Worm (Caenorhabditis elegans) whole organism, L2 larva: ENCODE results near the gene twk-43.

Source experiments
- F13H6.1 ChIP-seq: sonication (generic microtip); optimal IDR thresholded peaks from 2 replicates; lab custom pipeline; 2016; ENCODE audit warnings: missing genetic modification characterization, missing compliant biosample characterization
- Y55F3AM.14 ChIP-seq: fragments of 200-800 bp; sonication (Bioruptor generic); optimal IDR thresholded peaks from 2 replicates; lab custom pipeline; 2018; ENCODE audit warnings: mild to moderate bottlenecking, missing genetic modification characterization, missing compliant biosample characterization
- ceh-16 ChIP-seq: fragments of 150-350 bp; optimal IDR thresholded peaks from 2 replicates; lab custom pipeline; 2014; ENCODE audit warnings: missing biosample characterization, missing genetic modification characterization
- ceh-82 ChIP-seq: fragments of 150-350 bp; optimal IDR thresholded peaks from 2 replicates; lab custom pipeline; 2014; ENCODE audit warnings: missing biosample characterization, missing genetic modification characterization
- crh-2 ChIP-seq: sonication (generic microtip); optimal IDR thresholded peaks from 2 replicates; lab custom pipeline; 2017; ENCODE audit warnings: missing biosample characterization, missing genetic modification characterization
- dmd-4 ChIP-seq: sonication (generic microtip); optimal IDR thresholded peaks from 2 replicates; lab custom pipeline; 2017; ENCODE audit warnings: missing biosample characterization, missing genetic modification characterization
- egl-27 ChIP-seq: sonication (generic microtip); optimal IDR thresholded peaks from 3 replicates; lab custom pipeline; 2017; ENCODE audit warnings: missing biosample characterization, missing genetic modification reagents, missing genetic modification characterization
- elt-1 ChIP-seq: fragments of 150-350 bp; optimal IDR thresholded peaks from 2 replicates; lab custom pipeline; 2014; ENCODE audit warnings: missing biosample characterization, missing genetic modification characterization
- fos-1 ChIP-seq: fragments of 150-350 bp; optimal IDR thresholded peaks from 2 replicates; lab custom pipeline; 2014; ENCODE audit warnings: missing biosample characterization, missing genetic modification characterization
- gmeb-1 ChIP-seq: fragments of 150-350 bp; optimal IDR thresholded peaks from 2 replicates; lab custom pipeline; 2014; ENCODE audit warnings: missing biosample characterization, missing genetic modification characterization
- lin-11 ChIP-seq: fragments of 150-350 bp; sonication (generic microtip); optimal IDR thresholded peaks from 2 replicates; lab custom pipeline; 2014; ENCODE audit warnings: missing biosample characterization, missing genetic modification characterization, inconsistent platforms, mixed read lengths
- lin-39 ChIP-seq: fragments of 150-350 bp; optimal IDR thresholded peaks from 2 replicates; lab custom pipeline; 2014; ENCODE audit warnings: missing biosample characterization, missing genetic modification reagents, missing genetic modification characterization
- lsy-2 ChIP-seq, 2 experiments: fragments of 150-350 bp in 1 of 2; sonication (generic microtip) in 1 of 2; optimal IDR thresholded peaks; 2 replicates each; lab custom pipeline; 2014 to 2017; ENCODE audit warnings: missing biosample characterization in 2 of 2, missing genetic modification characterization in 2 of 2
- mab-5 ChIP-seq: fragments of 150-350 bp; optimal IDR thresholded peaks from 2 replicates; lab custom pipeline; 2014; ENCODE audit warnings: missing biosample characterization, missing genetic modification characterization
- mbf-1 ChIP-seq: sonication (generic microtip); optimal IDR thresholded peaks from 2 replicates; lab custom pipeline; 2017; ENCODE audit warnings: missing biosample characterization, missing genetic modification characterization
- nhr-10 ChIP-seq: sonication (generic microtip); optimal IDR thresholded peaks from 2 replicates; lab custom pipeline; 2017; ENCODE audit warnings: missing biosample characterization, missing genetic modification characterization
- nhr-12 ChIP-seq: fragments of 150-350 bp; optimal IDR thresholded peaks from 2 replicates; lab custom pipeline; 2014; ENCODE audit warnings: missing biosample characterization, missing genetic modification characterization
- nhr-129 ChIP-seq: fragments of 150-350 bp; optimal IDR thresholded peaks from 2 replicates; lab custom pipeline; 2014; ENCODE audit warnings: missing biosample characterization, missing genetic modification characterization
- nhr-21 ChIP-seq: fragments of 150-350 bp; optimal IDR thresholded peaks from 2 replicates; lab custom pipeline; 2014; ENCODE audit warnings: missing biosample characterization, missing genetic modification characterization
- nhr-23 ChIP-seq: fragments of 150-350 bp; optimal IDR thresholded peaks from 2 replicates; lab custom pipeline; 2014; ENCODE audit warnings: missing biosample characterization, missing genetic modification reagents, missing genetic modification characterization
- nhr-237 ChIP-seq: fragments of 150-350 bp; optimal IDR thresholded peaks from 2 replicates; lab custom pipeline; 2014; ENCODE audit warnings: missing biosample characterization, missing genetic modification characterization
- nhr-25 ChIP-seq: fragments of 150-350 bp; sonication (generic microtip); optimal IDR thresholded peaks from 3 replicates; lab custom pipeline; 2014; ENCODE audit warnings: missing biosample characterization, missing genetic modification characterization
- nhr-6 ChIP-seq: fragments of 150-350 bp; optimal IDR thresholded peaks from 2 replicates; lab custom pipeline; 2014; ENCODE audit warnings: missing biosample characterization, missing genetic modification characterization
- nhr-77 ChIP-seq: fragments of 150-350 bp; optimal IDR thresholded peaks from 2 replicates; lab custom pipeline; 2014; ENCODE audit warnings: missing biosample characterization, missing genetic modification characterization
- sem-4 ChIP-seq: fragments of 150-350 bp; optimal IDR thresholded peaks from 2 replicates; lab custom pipeline; 2014; ENCODE audit warnings: missing biosample characterization, missing genetic modification reagents, missing genetic modification characterization
- skn-1 ChIP-seq: sonication (generic microtip); optimal IDR thresholded peaks from 2 replicates; lab custom pipeline; 2017; ENCODE audit warnings: missing biosample characterization, missing genetic modification characterization
- sma-3 ChIP-seq: sonication (generic microtip); optimal IDR thresholded peaks from 2 replicates; lab custom pipeline; 2016; ENCODE audit warnings: missing genetic modification reagents, missing genetic modification characterization, missing compliant biosample characterization
- sma-9 ChIP-seq, 2 experiments: fragments of 150-350 bp in 1 of 2; sonication (generic microtip) in 1 of 2; optimal IDR thresholded peaks; 2 replicates each; lab custom pipeline; 2014 to 2016; ENCODE audit warnings: missing genetic modification characterization in 2 of 2, mild to moderate bottlenecking in 1 of 2, missing biosample characterization in 1 of 2, missing compliant biosample characterization in 1 of 2, missing genetic modification reagents in 1 of 2, moderate library complexity in 1 of 2
- snpc-4 ChIP-seq: fragments of 150-350 bp; optimal IDR thresholded peaks from 2 replicates; lab custom pipeline; 2014; ENCODE audit warnings: missing biosample characterization, missing genetic modification characterization
- unc-39 ChIP-seq: fragments of 150-350 bp; optimal IDR thresholded peaks from 2 replicates; lab custom pipeline; 2014; ENCODE audit warnings: missing biosample characterization, missing genetic modification characterization
- unc-55 ChIP-seq: fragments of 150-350 bp; sonication (generic microtip); optimal IDR thresholded peaks from 3 replicates; lab custom pipeline; 2014; ENCODE audit warnings: missing biosample characterization, missing genetic modification reagents, missing genetic modification characterization
- zag-1 ChIP-seq: fragments of 150-350 bp; optimal IDR thresholded peaks from 2 replicates; lab custom pipeline; 2014; ENCODE audit warnings: missing biosample characterization, missing genetic modification characterization

Gene twk-43

ce11 chrV:13380980-13381379, 34.9 kb downstream of the twk-43 start, which contains the start of gene cpz-2:
TSS of gene cpz-2 (plus strand) at chrV:13381189.
- TF ChIP-seq nhr-10 (tag; lab: Kevin White, UChicago) (no peak), fos-1 (peak; percentile 70), gmeb-1 (tag; lab: Kevin White, UChicago) (peak; percentile 12), skn-1 (peak; percentile 23), sma-3 (GFP tag; lab: Kevin White, UChicago) (no peak), crh-2 (peak; percentile 21)
- TF ChIP-seq, all 48 proteins: peak for 4

DNA sequence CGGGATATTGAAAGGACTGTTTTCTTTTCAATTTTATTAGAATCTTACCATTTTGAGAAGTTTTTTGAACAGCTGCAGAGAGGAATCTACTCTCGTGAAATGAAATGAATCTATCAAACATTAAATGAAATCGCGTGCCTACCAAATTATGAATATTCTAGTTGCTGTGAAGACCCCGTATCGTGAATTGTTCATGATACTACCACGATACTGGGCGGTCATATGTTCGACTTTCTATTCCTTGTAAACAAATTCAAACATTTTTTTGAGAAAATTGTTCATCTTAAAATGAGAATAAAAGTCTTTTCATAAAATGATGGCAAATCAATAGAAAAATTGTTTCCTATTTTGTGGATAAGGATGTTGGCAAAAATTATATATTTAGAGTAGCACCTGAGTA, 39.7 kb downstream of the twk-43 start, which contains the start of gene gcy-34:
TSS of gene gcy-34 (minus strand) at position 101 of the 400 bp plus-strand sequence.
- no peak for TF ChIP-seq nhr-6 (tag; lab: Kevin White, UChicago)
- no peak for TF ChIP-seq nhr-23 (tag; lab: Kevin White, UChicago)
- TF ChIP-seq F13H6.1 (tag; lab: Kevin White, UChicago) = no peak
- TF ChIP-seq lin-11 (tag; lab: Kevin White, UChicago) = no peak
- TF ChIP-seq fos-1 = no peak

- TF ChIP-seq sem-4 (tag; lab: Kevin White, UChicago) = no peak
- TF ChIP-seq mab-5 = no peak
- no peak for TF ChIP-seq skn-1
- TF ChIP-seq ceh-82 (tag; lab: Kevin White, UChicago) = no peak
- TF ChIP-seq nhr-6 (tag; lab: Kevin White, UChicago) = no peak
- no peak for TF ChIP-seq F13H6.1 (tag; lab: Kevin White, UChicago)
- no peak for TF ChIP-seq Y55F3AM.14 (GFP tag; lab: Kevin White, UChicago)
- no peak for TF ChIP-seq snpc-4 (tag; lab: Kevin White, UChicago)
- TF ChIP-seq egl-27 (tag; lab: Kevin White, UChicago) = no peak
- no peak for TF ChIP-seq unc-55 (GFP tag; lab: Kevin White, UChicago)
- TF ChIP-seq elt-1 (tag; lab: Kevin White, UChicago) = no peak
- no peak for TF ChIP-seq dmd-4
- no peak for TF ChIP-seq nhr-129
- no peak for TF ChIP-seq sma-3 (GFP tag; lab: Kevin White, UChicago)
- no peak for TF ChIP-seq nhr-23 (tag; lab: Kevin White, UChicago)
These were observed 41.4 kb downstream of the twk-43 start for ce11 chrV:13387472-13387871.

DNA sequence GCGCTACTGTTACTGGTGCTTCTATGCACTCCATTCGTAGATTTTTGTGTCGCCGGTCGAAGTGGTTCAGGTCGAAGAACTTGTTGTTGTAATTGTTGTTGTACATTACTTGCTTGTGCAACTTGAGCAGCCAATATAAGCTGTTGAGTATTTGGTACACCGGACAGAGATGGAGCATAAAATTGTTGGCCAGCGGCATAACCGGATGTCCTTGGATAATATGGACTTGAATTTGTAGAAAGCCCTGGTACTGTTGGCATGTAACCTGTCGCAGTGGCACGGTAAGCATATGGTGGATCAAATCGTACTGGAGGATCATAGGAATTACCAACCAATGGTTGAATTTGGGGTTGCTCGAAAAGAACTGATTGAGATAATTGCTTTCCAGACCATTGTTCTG, 42.9 kb downstream of the twk-43 start:
- TF ChIP-seq elt-1 (tag; lab: Kevin White, UChicago) = no peak
- TF ChIP-seq nhr-77 = no peak
- TF ChIP-seq dmd-4 = no peak
- TF ChIP-seq mbf-1 = no peak
- TF ChIP-seq mab-5 = no peak
- TF ChIP-seq snpc-4 (tag; lab: Kevin White, UChicago) = no peak
- TF ChIP-seq zag-1 (tag; lab: Kevin White, UChicago) = no peak
- no peak for TF ChIP-seq lsy-2 (tag; optimal IDR thresholded peaks at IDR 0.05; lab: Kevin White, UChicago)
- no peak for TF ChIP-seq lin-39 (tag; lab: Kevin White, UChicago)
- TF ChIP-seq F13H6.1 (tag; lab: Kevin White, UChicago) = no peak
- no peak for TF ChIP-seq ceh-82 (tag; lab: Kevin White, UChicago)
- no peak for TF ChIP-seq unc-39 (tag; lab: Kevin White, UChicago)

DNA sequence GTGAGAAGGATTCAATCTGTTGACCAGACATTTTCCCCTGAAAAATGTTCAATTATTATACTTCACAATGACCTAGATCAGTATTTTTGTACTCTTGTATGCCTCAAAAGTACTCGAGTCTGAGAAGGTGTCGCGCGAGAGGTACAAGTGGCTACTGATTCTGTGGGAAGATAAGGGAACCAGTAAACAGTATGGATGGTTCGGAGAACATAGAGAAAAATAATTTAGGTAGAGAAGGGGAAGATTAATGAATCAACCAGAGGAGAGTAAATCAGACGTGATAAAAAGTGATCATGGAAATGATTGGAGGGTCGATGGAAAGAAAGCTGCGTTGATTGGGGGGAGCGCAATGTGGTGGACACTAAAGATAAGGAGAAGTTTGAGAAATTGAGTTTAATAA, 43.4 kb downstream of the twk-43 start:
- TF ChIP-seq ceh-16 (tag; lab: Kevin White, UChicago) (peak; percentile 68), zag-1 (tag; lab: Kevin White, UChicago) (no peak), sma-9 (GFP tag; optimal IDR thresholded peaks at IDR 0.05; lab: Kevin White, UChicago) (peak; percentile 64), sma-9 (tag; optimal IDR thresholded peaks at IDR 0.05; lab: Kevin White, UChicago) (no peak), egl-27 (tag; lab: Kevin White, UChicago) (peak; percentile 67), nhr-25 (tag; lab: Kevin White, UChicago) (peak; percentile 50), unc-39 (tag; lab: Kevin White, UChicago) (no peak), nhr-237 (tag; lab: Kevin White, UChicago) (no peak), sma-3 (GFP tag; lab: Kevin White, UChicago) (peak; percentile 74), fos-1 (peak; percentile 38), nhr-12 (no peak), lsy-2 (tag; optimal IDR thresholded peaks at IDR 0.05; lab: Kevin White, UChicago) (peak in 1 of 2 experiments; percentile 2), nhr-21 (tag; lab: Kevin White, UChicago) (peak; percentile 64), crh-2 (peak; percentile 0)
